Fruit fly (Drosophila melanogaster): Measurements from ENCODE around the gene CG6765.

DNA sequence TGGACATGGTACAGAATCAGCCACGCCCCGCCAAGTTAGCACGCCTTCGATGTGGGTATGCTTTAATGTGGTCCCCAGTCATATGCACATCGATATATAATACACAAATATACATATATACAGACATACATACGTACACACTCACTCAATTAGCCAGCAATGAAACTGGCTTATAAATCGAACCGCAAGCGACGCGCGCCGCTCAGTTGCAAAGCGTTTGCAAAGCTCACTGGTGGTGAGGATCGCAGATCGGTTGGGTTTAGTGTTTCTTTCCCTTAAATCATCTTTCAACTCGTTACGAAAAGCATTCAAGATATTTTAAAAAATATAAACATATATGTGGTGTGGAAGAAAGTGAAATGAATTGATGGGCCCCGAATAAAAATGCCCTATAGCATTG, 16.0 kb downstream of the CG6765 start:
- no peak for TF ChIP-seq CTCF (optimal IDR thresholded peaks at IDR 0.05)
- no peak for TF ChIP-seq CG8478 (optimal IDR thresholded peaks at IDR 0.05)
